Worm (Caenorhabditis elegans) whole organism, L1 larva: ENCODE measurements around the gene K08D8.2.

Experiments used
- C04F5.9 ChIP-seq: sonication (generic microtip); optimal IDR thresholded peaks from 2 replicates; lab custom pipeline; 2016; ENCODE audit warnings: missing genetic modification characterization, missing compliant biosample characterization
- elt-2 ChIP-seq: sonication (generic microtip); optimal IDR thresholded peaks from 2 replicates; lab custom pipeline; 2016; ENCODE audit warnings: missing genetic modification characterization, mild to moderate bottlenecking, inconsistent platforms, missing compliant biosample characterization, missing genetic modification reagents
- pax-3 ChIP-seq: fragments of 200-800 bp; sonication (Bioruptor generic); optimal IDR thresholded peaks from 2 replicates; lab custom pipeline; 2018; ENCODE audit warnings: mild to moderate bottlenecking, missing genetic modification characterization, moderate library complexity, missing compliant biosample characterization

- no peak for TF ChIP-seq C04F5.9 (tag; lab: Kevin White, UChicago)
- TF ChIP-seq pax-3 (tag; lab: Kevin White, UChicago) = no peak
- TF ChIP-seq elt-2 (tag; lab: Kevin White, UChicago) = no peak
Observed at ce11 chrIV:12926639-12927038, 23.8 kb downstream of the K08D8.2 start, which contains the start of gene srlf-5.
